Fruit fly (Drosophila melanogaster) whole organism, embryonic: ENCODE results near the gene CG32767.

Source experiments
- Atf-2 ChIP-seq: fragments of 200-800 bp; sonication (Bioruptor generic); optimal IDR thresholded peaks from 2 replicates; lab custom pipeline; 2016; ENCODE audit warnings: missing biosample characterization, missing genetic modification characterization
- CG10366 ChIP-seq: fragments of 200-800 bp; sonication (Bioruptor generic); IDR thresholded peaks from 2 replicates; pipeline ENCODE4 v1.3.6; 2022; ENCODE audit warnings: missing biosample characterization, missing genetic modification characterization
- CG12391 ChIP-seq: fragments of 200-800 bp; sonication (Bioruptor generic); optimal IDR thresholded peaks from 3 replicates; lab custom pipeline; 2018; ENCODE audit warnings: missing biosample characterization, mild to moderate bottlenecking, missing genetic modification characterization, moderate library complexity
- CG12744 ChIP-seq: fragments of 200-800 bp; sonication (Bioruptor generic); optimal IDR thresholded peaks from 2 replicates; lab custom pipeline; 2016; ENCODE audit warnings: missing biosample characterization, missing genetic modification characterization
- CG14710 ChIP-seq: fragments of 200-800 bp; sonication (Bioruptor generic); optimal IDR thresholded peaks from 3 replicates; lab custom pipeline; 2019; ENCODE audit warnings: missing biosample characterization, mild to moderate bottlenecking, missing genetic modification characterization, moderate library complexity
- CG15514 ChIP-seq: fragments of 200-800 bp; sonication (Bioruptor generic); optimal IDR thresholded peaks from 3 replicates; lab custom pipeline; 2017; ENCODE audit warnings: missing biosample characterization, missing genetic modification characterization, mild to moderate bottlenecking, moderate library complexity, missing genetic modification reagents
- CG17186 ChIP-seq: fragments of 200-800 bp; sonication (Bioruptor generic); optimal IDR thresholded peaks from 3 replicates; lab custom pipeline; 2017; ENCODE audit warnings: missing biosample characterization, missing genetic modification reagents, missing genetic modification characterization
- CG18011 ChIP-seq: fragments of 200-800 bp; sonication (Bioruptor generic); optimal IDR thresholded peaks from 2 replicates; lab custom pipeline; 2017; ENCODE audit warnings: missing biosample characterization, missing genetic modification characterization, mild to moderate bottlenecking, moderate library complexity, missing genotype
- CG18599 ChIP-seq: fragments of 200-800 bp; sonication (Bioruptor generic); optimal IDR thresholded peaks from 3 replicates; lab custom pipeline; 2017; ENCODE audit warnings: missing biosample characterization, missing genetic modification characterization, mild to moderate bottlenecking, moderate library complexity, missing genetic modification reagents
- CG3281 ChIP-seq: fragments of 200-800 bp; sonication (Bioruptor generic); optimal IDR thresholded peaks from 3 replicates; lab custom pipeline; 2017; ENCODE audit warnings: missing biosample characterization, mild to moderate bottlenecking, missing genetic modification characterization
- CG34224 ChIP-seq: fragments of 200-800 bp; sonication (Bioruptor generic); IDR thresholded peaks from 3 replicates; pipeline ENCODE4 v1.3.6; 2022; ENCODE audit warnings: missing biosample characterization, missing genetic modification characterization; ENCODE audit not compliant: partially characterized antibody
- CG5245 ChIP-seq: fragments of 200-800 bp; sonication (Bioruptor generic); optimal IDR thresholded peaks from 3 replicates; lab custom pipeline; 2016; ENCODE audit warnings: missing biosample characterization, missing genetic modification characterization
- CG6254 ChIP-seq: fragments of 200-800 bp; sonication (Bioruptor generic); optimal IDR thresholded peaks from 3 replicates; lab custom pipeline; 2017; ENCODE audit warnings: mild to moderate bottlenecking, missing biosample characterization, missing genetic modification reagents, missing genetic modification characterization
- CG7839 ChIP-seq: fragments of 200-800 bp; sonication (Bioruptor generic); optimal IDR thresholded peaks from 3 replicates; lab custom pipeline; 2018; ENCODE audit warnings: missing biosample characterization, mild to moderate bottlenecking, missing genetic modification characterization, moderate library complexity
- Camta ChIP-seq: fragments of 200-800 bp; sonication (Bioruptor generic); optimal IDR thresholded peaks from 2 replicates; lab custom pipeline; 2016; ENCODE audit warnings: missing biosample characterization, missing genetic modification characterization
- E2f2 ChIP-seq: fragments of 200-800 bp; sonication (Bioruptor generic); IDR thresholded peaks from 2 replicates; pipeline ENCODE4 v1.3.6; 2022; ENCODE audit warnings: missing biosample characterization, missing genetic modification characterization
- Ets97D ChIP-seq: fragments of 200-800 bp; sonication (Bioruptor generic); optimal IDR thresholded peaks from 3 replicates; lab custom pipeline; 2016; ENCODE audit warnings: missing biosample characterization, missing genetic modification characterization
- Fer3 ChIP-seq: fragments of 200-800 bp; sonication (Bioruptor generic); optimal IDR thresholded peaks from 2 replicates; lab custom pipeline; 2018; ENCODE audit warnings: missing biosample characterization, mild to moderate bottlenecking, missing genetic modification characterization, moderate library complexity
- Lhr ChIP-seq: fragments of 200-800 bp; sonication (Bioruptor generic); optimal IDR thresholded peaks from 3 replicates; lab custom pipeline; 2017; ENCODE audit warnings: mild to moderate bottlenecking, missing biosample characterization, missing genetic modification reagents, missing genetic modification characterization
- NC2β ChIP-seq: fragments of 200-800 bp; sonication (Bioruptor generic); optimal IDR thresholded peaks from 2 replicates; lab custom pipeline; 2016; ENCODE audit warnings: missing biosample characterization, missing genetic modification characterization
- Opbp ChIP-seq: fragments of 200-800 bp; sonication (Bioruptor generic); IDR thresholded peaks from 3 replicates; pipeline ENCODE4 v1.3.6; 2022; ENCODE audit warnings: missing biosample characterization, missing genetic modification characterization; ENCODE audit not compliant: partially characterized antibody
- Rfx ChIP-seq: fragments of 200-800 bp; sonication (Bioruptor generic); IDR thresholded peaks from 2 replicates; pipeline ENCODE4 v1.3.6; 2022; ENCODE audit warnings: missing biosample characterization, missing genetic modification characterization
- Scr ChIP-seq: fragments of 200-800 bp; sonication (Bioruptor generic); IDR thresholded peaks from 2 replicates; pipeline ENCODE4 v1.3.6; 2022; ENCODE audit warnings: missing biosample characterization, missing genetic modification characterization; ENCODE audit not compliant: partially characterized antibody
- Trl ChIP-seq, 3 experiments: fragments of >200 bp in 2 of 3; fragments of 200-800 bp in 1 of 3; sonication (Bioruptor generic) in 1 of 3; optimal IDR thresholded peaks; 2 replicates in 1 of 3; 3 replicates in 2 of 3; lab custom pipeline; 2016 to 2017; ENCODE audit warnings: missing biosample characterization in 1 of 3, missing genetic modification characterization in 1 of 3
- al ChIP-seq: fragments of 200-800 bp; sonication (Bioruptor generic); IDR thresholded peaks from 2 replicates; pipeline ENCODE4 v1.3.6; 2022; ENCODE audit warnings: missing biosample characterization, missing genetic modification characterization
- bab2 ChIP-seq: fragments of 200-800 bp; sonication (Bioruptor generic); optimal IDR thresholded peaks from 2 replicates; lab custom pipeline; 2016; ENCODE audit warnings: missing biosample characterization, missing genetic modification characterization
- bcd ChIP-seq: fragments of 200-800 bp; sonication (Bioruptor generic); optimal IDR thresholded peaks from 2 replicates; lab custom pipeline; 2017; ENCODE audit warnings: missing biosample characterization, mild to moderate bottlenecking, missing genetic modification characterization
- cas ChIP-seq: fragments of 200-800 bp; sonication (Bioruptor generic); IDR thresholded peaks from 2 replicates; pipeline ENCODE4 v1.3.6; 2022; ENCODE audit warnings: missing biosample characterization, missing genetic modification characterization
- chinmo ChIP-seq: fragments of 200-800 bp; sonication (Bioruptor generic); IDR thresholded peaks from 4 replicates; pipeline ENCODE4 v1.3.6; 2022; ENCODE audit warnings: missing biosample characterization, missing genetic modification characterization; ENCODE audit not compliant: partially characterized antibody
- croc ChIP-seq: fragments of 200-800 bp; sonication (Bioruptor generic); conservative IDR thresholded peaks from 3 replicates; pipeline ENCODE4 v1.3.6; 2022; ENCODE audit warnings: missing biosample characterization, missing genetic modification characterization
- dm ChIP-seq: fragments of 200-800 bp; sonication (Bioruptor generic); optimal IDR thresholded peaks from 3 replicates; lab custom pipeline; 2016; ENCODE audit warnings: missing biosample characterization, missing genetic modification characterization
- eyg ChIP-seq: fragments of 200-800 bp; sonication (Bioruptor generic); optimal IDR thresholded peaks from 3 replicates; lab custom pipeline; 2016; ENCODE audit warnings: missing biosample characterization, missing genetic modification characterization
- fd64A ChIP-seq: fragments of 200-800 bp; sonication (Bioruptor generic); optimal IDR thresholded peaks from 3 replicates; lab custom pipeline; 2018; ENCODE audit warnings: missing biosample characterization, mild to moderate bottlenecking, missing genetic modification characterization
- gce ChIP-seq: fragments of 200-800 bp; sonication (Bioruptor generic); IDR thresholded peaks from 3 replicates; pipeline ENCODE4 v1.3.6; 2022; ENCODE audit warnings: missing biosample characterization, missing genetic modification characterization
- hb ChIP-seq: fragments of 200-800 bp; sonication (Bioruptor generic); IDR thresholded peaks from 3 replicates; pipeline ENCODE4 v1.3.6; 2022; ENCODE audit warnings: missing biosample characterization, missing genetic modification characterization; ENCODE audit not compliant: partially characterized antibody
- ind ChIP-seq: fragments of 200-800 bp; sonication (Bioruptor generic); optimal IDR thresholded peaks from 3 replicates; lab custom pipeline; 2016; ENCODE audit warnings: missing biosample characterization, missing genetic modification characterization
- lilli ChIP-seq: fragments of 200-800 bp; sonication (Bioruptor generic); optimal IDR thresholded peaks from 3 replicates; lab custom pipeline; 2016; ENCODE audit warnings: missing biosample characterization, missing genetic modification characterization
- nerfin-1 ChIP-seq: fragments of 200-800 bp; sonication (Bioruptor generic); optimal IDR thresholded peaks from 3 replicates; lab custom pipeline; 2019; ENCODE audit warnings: missing biosample characterization, mild to moderate bottlenecking, missing genetic modification characterization, moderate library complexity
- pita ChIP-seq: fragments of 200-800 bp; sonication (Bioruptor generic); optimal IDR thresholded peaks from 2 replicates; lab custom pipeline; 2017; ENCODE audit warnings: missing biosample characterization, mild to moderate bottlenecking, missing genetic modification characterization
- pzg ChIP-seq: fragments of 200-800 bp; sonication (Bioruptor generic); optimal IDR thresholded peaks from 3 replicates; lab custom pipeline; 2018; ENCODE audit warnings: missing biosample characterization, mild to moderate bottlenecking, missing genetic modification characterization, moderate library complexity
- row ChIP-seq: fragments of 200-800 bp; sonication (Bioruptor generic); IDR thresholded peaks from 3 replicates; pipeline ENCODE4 v1.3.6; 2022; ENCODE audit warnings: missing biosample characterization, missing genetic modification characterization
- sisA ChIP-seq: fragments of 200-800 bp; sonication (Bioruptor generic); IDR thresholded peaks from 2 replicates; pipeline ENCODE4 v1.3.6; 2022; ENCODE audit warnings: missing biosample characterization, missing genetic modification characterization
- so ChIP-seq: fragments of 200-800 bp; sonication (Bioruptor generic); IDR thresholded peaks from 3 replicates; pipeline ENCODE4 v1.3.6; 2022; ENCODE audit warnings: missing biosample characterization, missing genetic modification characterization
- tio ChIP-seq: fragments of 200-800 bp; sonication (Bioruptor generic); optimal IDR thresholded peaks from 2 replicates; lab custom pipeline; 2017; ENCODE audit warnings: missing biosample characterization, missing genetic modification characterization, inconsistent platforms
- unc-4 ChIP-seq: fragments of 200-800 bp; sonication (Bioruptor generic); IDR thresholded peaks from 2 replicates; pipeline ENCODE4 v1.3.6; 2022; ENCODE audit warnings: missing biosample characterization, missing genetic modification characterization; ENCODE audit not compliant: partially characterized antibody
- vfl ChIP-seq: fragments of 200-800 bp; sonication (Bioruptor generic); optimal IDR thresholded peaks from 2 replicates; lab custom pipeline; 2016; ENCODE audit warnings: missing biosample characterization, missing genetic modification characterization
- vvl ChIP-seq: fragments of 200-800 bp; sonication (Bioruptor generic); IDR thresholded peaks from 2 replicates; pipeline ENCODE4 v1.3.6; 2022; ENCODE audit warnings: missing biosample characterization, missing genetic modification characterization

CG32767 gene

dm6 chrX:5084146-5085085 lies at the start of gene CG32767 (continued):
- TF ChIP-seq CG34224 (GFP tag; lab: Robert Waterston, UW) (peak; percentile 79), row (GFP tag; lab: Robert Waterston, UW) (peak; percentile 40; the same call in 2 of the 3 replicates), CG18011 (no peak), Trl (optimal IDR thresholded peaks at IDR 0.05; lab: Kevin White, UChicago) (peak; percentile 23 to 81), Trl (GFP tag; optimal IDR thresholded peaks at IDR 0.05; lab: Kevin White, UChicago) (no peak), CG12744 (GFP tag; lab: Kevin White, UChicago) (peak; percentile 24), CG17186 (GFP tag; lab: Kevin White, UChicago) (no peak), hb (GFP tag; lab: Robert Waterston, UW) (peak; percentile 87), dm (GFP tag; lab: Kevin White, UChicago) (peak; percentile 32), CG14710 (tag; lab: Kevin White, UChicago) (peak; percentile 40), CG12391 (tag; lab: Kevin White, UChicago) (peak; percentile 36), CG18599 (GFP tag; lab: Kevin White, UChicago) (peak; percentile 41), pita (GFP tag; lab: Kevin White, UChicago) (peak; percentile 3), Camta (GFP tag; lab: Kevin White, UChicago) (no peak), tio (GFP tag; lab: Kevin White, UChicago) (no peak), eyg (GFP tag; lab: Kevin White, UChicago) (peak; percentile 18), cas (GFP tag; lab: Robert Waterston, UW) (no peak), NC2β (GFP tag; lab: Kevin White, UChicago) (peak; percentile 22), Fer3 (tag; lab: Kevin White, UChicago) (peak; percentile 24), unc-4 (GFP tag; lab: Robert Waterston, UW) (peak; percentile 88), ind (GFP tag; lab: Kevin White, UChicago) (no peak), croc (GFP tag; lab: Robert Waterston, UW) (no peak), Atf-2 (GFP tag; lab: Kevin White, UChicago) (peak; percentile 21), CG6254 (no peak), Scr (GFP tag; lab: Robert Waterston, UW) (peak; percentile 90), so (0 out of 3 replicates have a peak, but pooled peaks have one; percentile 17), lilli (GFP tag; lab: Kevin White, UChicago) (peak; percentile 55), fd64A (no peak), sisA (GFP tag; lab: Robert Waterston, UW) (no peak), CG7839 (tag; lab: Kevin White, UChicago) (peak; percentile 46), chinmo (peak; percentile 63; the same call in 1 of the 4 replicates), CG5245 (no peak), pzg (GFP tag; lab: Kevin White, UChicago) (peak; percentile 92), CG15514 (GFP tag; lab: Kevin White, UChicago) (peak; percentile 97), bab2 (GFP tag; lab: Kevin White, UChicago) (peak; percentile 61), Opbp (GFP tag; lab: Robert Waterston, UW) (peak; percentile 97), Rfx (GFP tag; lab: Robert Waterston, UW) (peak; percentile 37; the same call in 1 of the 2 replicates), vvl (peak; percentile 14; the same call in 1 of the 2 replicates), al (GFP tag; lab: Robert Waterston, UW) (no peak), CG10366 (GFP tag; lab: Robert Waterston, UW) (no peak), Ets97D (GFP tag; lab: Kevin White, UChicago) (peak; percentile 69), Lhr (peak; percentile 71), gce (GFP tag; lab: Robert Waterston, UW) (0 out of 3 replicates have a peak, but pooled peaks have one; percentile 7), bcd (GFP tag; lab: Kevin White, UChicago) (peak; percentile 3), nerfin-1 (peak; percentile 2), vfl (GFP tag; lab: Kevin White, UChicago) (peak; percentile 1), CG3281 (GFP tag; lab: Kevin White, UChicago) (peak; percentile 40), E2f2 (GFP tag; lab: Robert Waterston, UW) (peak; percentile 73)
